Worm (Caenorhabditis elegans) whole organism, early embryonic: ENCODE data around the gene cht-3.

ENCODE experiments used
- F13C5.2 ChIP-seq: sonication (generic microtip); optimal IDR thresholded peaks from 2 replicates; lab custom pipeline; 2017; ENCODE audit warnings: mild to moderate bottlenecking, missing genetic modification characterization, inconsistent platforms, missing compliant biosample characterization
- aly-1 ChIP-seq: sonication (generic microtip); optimal IDR thresholded peaks from 2 replicates; lab custom pipeline; 2016; ENCODE audit warnings: missing genetic modification characterization, missing compliant biosample characterization
- ama-1 ChIP-seq: fragments of 150-350 bp; optimal IDR thresholded peaks from 2 replicates; lab custom pipeline; 2014
- ceh-13 ChIP-seq: fragments of 200-800 bp; sonication (Bioruptor generic); optimal IDR thresholded peaks from 2 replicates; lab custom pipeline; 2018; ENCODE audit warnings: mild to moderate bottlenecking, missing genetic modification characterization, missing compliant biosample characterization
- pes-1 ChIP-seq: fragments of 200-800 bp; sonication (Bioruptor generic); IDR thresholded peaks from 2 replicates; pipeline ENCODE4 v1.3.6; 2022; ENCODE audit warnings: missing genetic modification reagents, missing genetic modification characterization, missing compliant biosample characterization
- scrt-1 ChIP-seq: fragments of 200-800 bp; sonication (Bioruptor generic); IDR thresholded peaks from 2 replicates; pipeline ENCODE4 v1.3.6; 2022; ENCODE audit warnings: missing genetic modification characterization, missing compliant biosample characterization
- tbx-11 ChIP-seq: fragments of 200-800 bp; sonication (Bioruptor generic); IDR thresholded peaks from 2 replicates; pipeline ENCODE4 v1.3.6; 2022; ENCODE audit warnings: missing genetic modification characterization, missing compliant biosample characterization
- tbx-37 ChIP-seq: fragments of 200-800 bp; sonication (Bioruptor generic); conservative IDR thresholded peaks from 2 replicates; pipeline ENCODE4 v1.3.6; 2022; ENCODE audit warnings: missing genetic modification reagents, missing genetic modification characterization, missing compliant biosample characterization
- tra-4 ChIP-seq: sonication (generic microtip); optimal IDR thresholded peaks from 2 replicates; lab custom pipeline; 2017; ENCODE audit warnings: missing genetic modification characterization, missing compliant biosample characterization

ce11 chrIV:7023004-7023403 lies 19.6 kb downstream of the cht-3 start:
- TF ChIP-seq F13C5.2 (tag; lab: Kevin White, UChicago) (peak; percentile 68), aly-1 (no peak), scrt-1 (GFP tag; lab: Robert Waterston, UW) (no peak), ceh-13 (GFP tag; lab: Kevin White, UChicago) (no peak), ama-1 (lab: Kevin White, UChicago) (no peak), pes-1 (GFP tag; lab: Robert Waterston, UW) (no peak), tra-4 (tag; lab: Kevin White, UChicago) (no peak), tbx-37 (GFP tag; lab: Robert Waterston, UW) (no peak), tbx-11 (no peak)
